Worm (Caenorhabditis elegans): ENCODE data around the gene str-172.

- no peak for TF ChIP-seq him-1 (tag; optimal IDR thresholded peaks at IDR 0.05)
- no peak for TF ChIP-seq W03F9.2 (tag; optimal IDR thresholded peaks at IDR 0.05)
Observed at ce11 chrIV:4889613-4890012, 22.1 kb upstream of the str-172 start, which contains the start of gene sgnh-1.

Data from whole organism, L4/young adult.